Worm (Caenorhabditis elegans) whole organism, L1 larva: ENCODE results near the gene qns-1.

Experiments
- C04F5.9 ChIP-seq: sonication (generic microtip); optimal IDR thresholded peaks from 2 replicates; lab custom pipeline; 2016; ENCODE audit warnings: missing genetic modification characterization, missing compliant biosample characterization
- C34B4.2 ChIP-seq: sonication (generic microtip); optimal IDR thresholded peaks from 2 replicates; lab custom pipeline; 2017; ENCODE audit warnings: mild to moderate bottlenecking, missing genetic modification characterization, missing compliant biosample characterization
- Y116A8C.19 ChIP-seq: sonication (generic microtip); optimal IDR thresholded peaks from 2 replicates; lab custom pipeline; 2016; ENCODE audit warnings: missing compliant biosample characterization, missing genetic modification characterization, borderline replicate concordance
- aha-1 ChIP-seq: fragments of 150-350 bp; optimal IDR thresholded peaks from 2 replicates; lab custom pipeline; 2014; ENCODE audit warnings: missing biosample characterization, missing genetic modification characterization
- ama-1 ChIP-seq: fragments of 150-350 bp; optimal IDR thresholded peaks from 2 replicates; lab custom pipeline; 2014
- blmp-1 ChIP-seq: fragments of 150-350 bp; optimal IDR thresholded peaks from 2 replicates; lab custom pipeline; 2014; ENCODE audit warnings: missing biosample characterization, missing genetic modification characterization
- ceh-88 ChIP-seq: fragments of 200-800 bp; sonication (Bioruptor generic); IDR thresholded peaks from 2 replicates; pipeline ENCODE4 v1.3.6; 2022; ENCODE audit warnings: missing genetic modification characterization, missing compliant biosample characterization
- dsc-1 ChIP-seq: sonication (generic microtip); optimal IDR thresholded peaks from 2 replicates; lab custom pipeline; 2016; ENCODE audit warnings: mild to moderate bottlenecking, missing genetic modification characterization, missing compliant biosample characterization
- efl-1 ChIP-seq, 4 experiments: fragments of 150-350 bp; optimal IDR thresholded peaks in 3 of 4; peaks in 1 of 4; 1 replicate in 1 of 4; 2 replicates in 3 of 4; lab custom pipeline; 2014; ENCODE audit warnings: missing biosample characterization in 2 of 4, missing genetic modification characterization in 2 of 4, missing genetic modification reagents in 2 of 4
- efl-3 ChIP-seq: fragments of 200-800 bp; sonication (Bioruptor generic); optimal IDR thresholded peaks from 2 replicates; lab custom pipeline; 2018; ENCODE audit warnings: mild to moderate bottlenecking, missing genetic modification characterization, missing compliant biosample characterization
- elt-3 ChIP-seq, 6 experiments: fragments of 150-350 bp in 1 of 6; sonication (generic microtip); optimal IDR thresholded peaks; 2 replicates each; lab custom pipeline; 2017 to 2018; ENCODE audit warnings: missing biosample characterization in 6 of 6, missing genetic modification characterization in 6 of 6, inconsistent platforms in 1 of 6
- ets-5 ChIP-seq: fragments of 200-800 bp; sonication (Bioruptor generic); IDR thresholded peaks from 2 replicates; pipeline ENCODE4 v1.3.6; 2022; ENCODE audit warnings: missing genetic modification characterization, missing compliant biosample characterization
- fos-1 ChIP-seq: fragments of 150-350 bp; optimal IDR thresholded peaks from 2 replicates; lab custom pipeline; 2014; ENCODE audit warnings: missing biosample characterization, missing genetic modification characterization
- lin-14 ChIP-seq: fragments of 200-800 bp; sonication (Bioruptor generic); optimal IDR thresholded peaks from 2 replicates; lab custom pipeline; 2018; ENCODE audit warnings: mild to moderate bottlenecking, missing genetic modification characterization, moderate library complexity, missing compliant biosample characterization
- lin-15B ChIP-seq: fragments of 150-350 bp; sonication (generic microtip); optimal IDR thresholded peaks from 3 replicates; lab custom pipeline; 2014; ENCODE audit warnings: missing biosample characterization, missing genetic modification characterization
- lsy-2 ChIP-seq, 2 experiments: fragments of 150-350 bp; optimal IDR thresholded peaks; 2 replicates each; lab custom pipeline; 2014; ENCODE audit warnings: missing biosample characterization in 2 of 2, missing genetic modification characterization in 2 of 2
- mab-9 ChIP-seq: fragments of 200-800 bp; sonication (Bioruptor generic); IDR thresholded peaks from 2 replicates; pipeline ENCODE4 v1.3.6; 2022; ENCODE audit warnings: missing genetic modification reagents, missing genetic modification characterization, missing compliant biosample characterization
- mdl-1 ChIP-seq, 2 experiments: fragments of 150-350 bp; optimal IDR thresholded peaks; 2 replicates each; lab custom pipeline; 2014 to 2017; ENCODE audit warnings: missing biosample characterization in 2 of 2, missing genetic modification characterization in 2 of 2, inconsistent platforms in 1 of 2
- nhr-12 ChIP-seq: sonication (generic microtip); optimal IDR thresholded peaks from 2 replicates; lab custom pipeline; 2017; ENCODE audit warnings: missing biosample characterization, missing genetic modification characterization
- nhr-20 ChIP-seq: sonication (generic microtip); optimal IDR thresholded peaks from 2 replicates; lab custom pipeline; 2016; ENCODE audit warnings: mild to moderate bottlenecking, missing genetic modification characterization, missing compliant biosample characterization
- nhr-76 ChIP-seq: sonication (generic microtip); optimal IDR thresholded peaks from 2 replicates; lab custom pipeline; 2017; ENCODE audit warnings: missing biosample characterization, missing genetic modification characterization
- nhr-84 ChIP-seq: sonication (generic microtip); optimal IDR thresholded peaks from 2 replicates; lab custom pipeline; 2017; ENCODE audit warnings: missing biosample characterization, missing genetic modification characterization
- nhr-85 ChIP-seq: sonication (generic microtip); peaks from one replicate; lab custom pipeline; 2016; ENCODE audit warnings: missing genetic modification characterization, inconsistent platforms, missing compliant biosample characterization
- nhr-90 ChIP-seq: sonication (generic microtip); optimal IDR thresholded peaks from 2 replicates; lab custom pipeline; 2016; ENCODE audit warnings: mild to moderate bottlenecking, missing genetic modification characterization, missing compliant biosample characterization; ENCODE audit not compliant: poor library complexity
- pax-3 ChIP-seq: fragments of 200-800 bp; sonication (Bioruptor generic); optimal IDR thresholded peaks from 2 replicates; lab custom pipeline; 2018; ENCODE audit warnings: mild to moderate bottlenecking, missing genetic modification characterization, moderate library complexity, missing compliant biosample characterization
- pqm-1 ChIP-seq: sonication (generic microtip); optimal IDR thresholded peaks from 3 replicates; lab custom pipeline; 2017; ENCODE audit warnings: missing biosample characterization, missing genetic modification characterization
- sup-37 ChIP-seq: fragments of 200-800 bp; sonication (Bioruptor generic); optimal IDR thresholded peaks from 2 replicates; lab custom pipeline; 2018; ENCODE audit warnings: mild to moderate bottlenecking, missing genetic modification characterization, missing compliant biosample characterization
- swsn-7 ChIP-seq: sonication (generic microtip); optimal IDR thresholded peaks from 2 replicates; lab custom pipeline; 2016; ENCODE audit warnings: missing genetic modification characterization, missing compliant biosample characterization
- tbx-2 ChIP-seq: sonication (generic microtip); optimal IDR thresholded peaks from 2 replicates; lab custom pipeline; 2016; ENCODE audit warnings: missing genetic modification characterization, missing compliant biosample characterization
- tlp-1 ChIP-seq: fragments of 150-350 bp; optimal IDR thresholded peaks from 2 replicates; lab custom pipeline; 2014; ENCODE audit warnings: missing biosample characterization, missing genetic modification characterization
- unc-86 ChIP-seq: sonication (generic microtip); optimal IDR thresholded peaks from 2 replicates; lab custom pipeline; 2016; ENCODE audit warnings: missing genetic modification characterization, missing compliant biosample characterization
- unc-98 ChIP-seq: fragments of 200-800 bp; sonication (Bioruptor generic); IDR thresholded peaks from 2 replicates; pipeline ENCODE4 v1.3.6; 2022; ENCODE audit warnings: missing genetic modification characterization, missing compliant biosample characterization
- vab-15 ChIP-seq: sonication (generic microtip); optimal IDR thresholded peaks from 2 replicates; lab custom pipeline; 2017; ENCODE audit warnings: missing genotype, mild to moderate bottlenecking, missing genetic modification characterization, missing compliant biosample characterization

qns-1 gene

DNA sequence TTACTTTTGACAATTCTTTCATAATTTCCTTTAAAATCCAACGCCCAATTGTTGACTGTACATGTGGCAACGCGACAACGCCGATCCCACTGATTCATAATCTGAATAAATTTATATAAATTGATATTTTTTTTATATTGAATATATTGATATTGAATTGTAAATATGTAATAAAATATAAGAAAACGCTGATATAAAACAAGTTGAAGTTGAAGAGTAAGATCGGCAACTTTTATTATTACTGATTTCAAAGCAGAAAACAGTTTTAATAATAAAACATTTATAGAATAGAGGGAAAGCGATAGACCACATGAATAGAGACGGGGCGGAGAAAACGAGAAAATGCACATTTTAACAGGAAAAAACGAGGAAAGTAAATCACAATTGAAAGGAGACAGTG lies at the start of gene qns-1:
Gene qns-1, minus strand, starts transcription at position 101 of the 400 bp plus-strand sequence.
- TF ChIP-seq tbx-2 (tag; lab: Kevin White, UChicago) = no peak
- no peak for TF ChIP-seq swsn-7 (tag; lab: Kevin White, UChicago)
- no peak for TF ChIP-seq fos-1
- no peak for TF ChIP-seq dsc-1 (tag; lab: Kevin White, UChicago)
- TF ChIP-seq mdl-1 (tag; optimal IDR thresholded peaks at IDR 0.05; lab: Kevin White, UChicago) = no peak
- no peak for TF ChIP-seq mab-9
- no peak for TF ChIP-seq lsy-2 (tag; optimal IDR thresholded peaks at IDR 0.05; lab: Kevin White, UChicago)
- TF ChIP-seq sup-37 (GFP tag; lab: Kevin White, UChicago) = no peak
- TF ChIP-seq C34B4.2 (tag; lab: Kevin White, UChicago) = no peak
- TF ChIP-seq unc-86 (tag; lab: Kevin White, UChicago) = no peak
- TF ChIP-seq ceh-88 = no peak
- no peak for TF ChIP-seq efl-1 (optimal IDR thresholded peaks at IDR 0.05; lab: Kevin White, UChicago)
- no peak for TF ChIP-seq efl-1 (GFP tag; optimal IDR thresholded peaks at IDR 0.05 in 1 of 2; lab: Kevin White, UChicago)
- no peak for TF ChIP-seq pqm-1 (tag; lab: Kevin White, UChicago)
- TF ChIP-seq ets-5 (GFP tag; lab: Robert Waterston, UW) = no peak
- no peak for TF ChIP-seq nhr-20 (tag; lab: Kevin White, UChicago)
- no peak for TF ChIP-seq ama-1
- no peak for TF ChIP-seq tlp-1
- TF ChIP-seq nhr-12 (tag; lab: Kevin White, UChicago) = no peak
- no peak for TF ChIP-seq C04F5.9 (tag; lab: Kevin White, UChicago)
- TF ChIP-seq, all 84 proteins: peak for 0

DNA sequence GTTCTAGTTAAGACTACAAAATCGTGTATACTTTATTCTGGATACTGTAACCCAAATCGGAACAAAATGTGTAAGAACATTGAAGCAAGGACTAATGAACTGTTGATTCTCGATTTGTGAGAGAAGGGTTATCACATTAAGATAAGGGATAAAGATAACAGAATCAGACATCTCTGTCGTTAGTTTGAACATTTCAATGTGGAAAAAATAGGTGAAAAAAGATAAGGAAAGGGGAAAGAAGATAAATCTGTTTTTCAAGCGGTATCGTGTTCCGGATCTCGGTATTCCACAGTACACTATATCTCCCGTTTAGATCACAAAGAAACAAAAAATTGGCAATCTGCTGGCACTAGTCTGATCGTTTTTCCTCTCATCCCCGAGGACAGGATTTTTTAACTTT lies 42.0 kb upstream of the qns-1 start:
- TF ChIP-seq lsy-2 (tag; optimal IDR thresholded peaks at IDR 0.05; lab: Kevin White, UChicago) (peak in 1 of 2 experiments; percentile 19), nhr-90 (no peak), aha-1 (tag; lab: Kevin White, UChicago) (no peak), lin-14 (peak; percentile 49), elt-3 (tag; optimal IDR thresholded peaks at IDR 0.05; lab: Kevin White, UChicago) (peak in 4 of 6 experiments; percentile 64 to 94 (median 82)), nhr-85 (tag; lab: Kevin White, UChicago) (peak; percentile 79), blmp-1 (tag; lab: Kevin White, UChicago) (peak; percentile 79)

DNA sequence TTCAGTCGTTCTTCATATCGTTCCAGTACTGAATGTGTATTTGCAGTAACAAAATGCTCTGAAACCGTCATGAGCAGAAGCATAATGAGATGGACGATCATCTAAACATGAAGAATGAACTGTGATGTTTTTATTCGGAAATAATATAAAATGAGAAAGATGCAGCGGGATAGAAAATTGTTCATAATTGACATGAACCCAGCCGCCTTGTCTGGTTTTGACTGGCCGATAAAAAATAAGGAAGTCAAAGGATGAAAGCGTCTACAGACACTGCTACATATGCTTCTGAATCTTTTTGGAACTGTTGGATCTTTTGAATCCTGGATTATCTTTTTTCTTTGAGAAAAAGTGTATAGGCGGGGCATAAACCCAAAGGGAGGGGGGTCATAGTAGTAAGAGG lies 40.4 kb upstream of the qns-1 start, which contains the start of gene F01G10.9:
Gene F01G10.9, minus strand, starts transcription at position 101 of the 400 bp plus-strand sequence.
- TF ChIP-seq efl-1 (optimal IDR thresholded peaks at IDR 0.05; lab: Kevin White, UChicago) = no peak
- TF ChIP-seq efl-1 (GFP tag; optimal IDR thresholded peaks at IDR 0.05 in 1 of 2; lab: Kevin White, UChicago) = peak in 1 of 2 experiments; percentile 19
- no peak for TF ChIP-seq swsn-7 (tag; lab: Kevin White, UChicago)
- peak; percentile 24 for TF ChIP-seq blmp-1 (tag; lab: Kevin White, UChicago)

DNA sequence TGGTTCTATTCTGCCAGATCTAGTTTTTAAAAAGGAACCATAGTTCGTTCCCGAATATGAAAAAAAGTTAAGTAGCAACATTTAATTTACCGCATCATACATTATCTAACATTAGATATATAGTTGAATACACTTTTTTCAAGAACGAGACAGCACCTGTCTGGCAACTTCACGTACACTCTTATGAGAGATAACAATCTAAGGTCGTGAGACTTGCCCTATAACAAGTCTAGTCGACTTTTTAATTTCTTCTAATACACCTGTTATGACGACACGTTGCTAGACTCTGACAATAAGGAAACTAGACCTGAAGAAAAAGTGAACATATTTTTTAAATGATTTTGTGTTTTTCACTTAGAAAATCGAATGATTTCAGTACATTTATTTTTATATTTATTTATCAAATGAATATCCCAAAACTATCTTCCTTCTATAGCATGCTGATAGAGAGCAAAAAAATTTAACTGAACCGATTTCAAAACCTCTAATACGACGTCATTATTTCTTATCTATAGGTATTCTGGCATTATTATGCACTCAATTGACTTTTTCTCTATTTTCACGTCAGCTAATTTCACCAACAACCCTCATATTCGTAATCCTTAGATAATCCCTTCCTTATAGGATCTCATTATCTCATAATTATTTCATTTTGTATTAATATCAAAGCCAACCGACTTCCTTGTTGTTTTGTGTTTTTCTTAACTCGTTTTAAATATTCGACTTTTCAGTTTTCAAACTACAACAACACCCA lies 34.0 kb upstream of the qns-1 start:
- TF ChIP-seq dsc-1 (tag; lab: Kevin White, UChicago) (peak; percentile 98), nhr-20 (tag; lab: Kevin White, UChicago) (no peak), efl-1 (optimal IDR thresholded peaks at IDR 0.05; lab: Kevin White, UChicago) (no peak), efl-1 (GFP tag; optimal IDR thresholded peaks at IDR 0.05 in 1 of 2; lab: Kevin White, UChicago) (peak in 1 of 2 experiments; percentile 77), ets-5 (GFP tag; lab: Robert Waterston, UW) (no peak), nhr-76 (tag; lab: Kevin White, UChicago) (no peak), C04F5.9 (tag; lab: Kevin White, UChicago) (no peak), nhr-84 (tag; lab: Kevin White, UChicago) (no peak), elt-3 (tag; optimal IDR thresholded peaks at IDR 0.05; lab: Kevin White, UChicago) (no peak), tbx-2 (tag; lab: Kevin White, UChicago) (no peak), lin-14 (no peak), pax-3 (tag; lab: Kevin White, UChicago) (peak; percentile 60), lin-15B (tag; lab: Kevin White, UChicago) (peak; percentile 11), vab-15 (tag; lab: Kevin White, UChicago) (no peak), Y116A8C.19 (no peak), ceh-88 (0 out of 2 replicates have a peak, but pooled peaks have one; percentile 6), unc-86 (tag; lab: Kevin White, UChicago) (no peak), efl-3 (GFP tag; lab: Kevin White, UChicago) (no peak), unc-98 (GFP tag; lab: Robert Waterston, UW) (no peak)
